Worm (Caenorhabditis elegans) whole organism, L1 larva: ENCODE results near the gene ddx-46.

Source experiments
- ama-1 ChIP-seq: fragments of 150-350 bp; optimal IDR thresholded peaks from 2 replicates; lab custom pipeline; 2014
- ceh-63 ChIP-seq: fragments of 200-800 bp; sonication (Bioruptor generic); optimal IDR thresholded peaks from 2 replicates; lab custom pipeline; 2018; ENCODE audit warnings: mild to moderate bottlenecking, missing genetic modification characterization, missing compliant biosample characterization
- ceh-8 ChIP-seq: fragments of 200-800 bp; sonication (Bioruptor generic); optimal IDR thresholded peaks from 2 replicates; lab custom pipeline; 2018; ENCODE audit warnings: mild to moderate bottlenecking, missing genetic modification characterization, moderate library complexity, missing compliant biosample characterization
- efl-1 ChIP-seq, 4 experiments: fragments of 150-350 bp; optimal IDR thresholded peaks in 3 of 4; peaks in 1 of 4; 1 replicate in 1 of 4; 2 replicates in 3 of 4; lab custom pipeline; 2014; ENCODE audit warnings: missing biosample characterization in 2 of 4, missing genetic modification characterization in 2 of 4, missing genetic modification reagents in 2 of 4
- fkh-8 ChIP-seq: sonication (generic microtip); optimal IDR thresholded peaks from 2 replicates; lab custom pipeline; 2016; ENCODE audit warnings: mild to moderate bottlenecking, missing genetic modification characterization, missing compliant biosample characterization
- fos-1 ChIP-seq: fragments of 150-350 bp; optimal IDR thresholded peaks from 2 replicates; lab custom pipeline; 2014; ENCODE audit warnings: missing biosample characterization, missing genetic modification characterization
- lin-15B ChIP-seq: fragments of 150-350 bp; sonication (generic microtip); optimal IDR thresholded peaks from 3 replicates; lab custom pipeline; 2014; ENCODE audit warnings: missing biosample characterization, missing genetic modification characterization
- mef-2 ChIP-seq: fragments of 150-350 bp; optimal IDR thresholded peaks from 2 replicates; lab custom pipeline; 2014; ENCODE audit warnings: missing biosample characterization, missing genetic modification characterization
- mep-1 ChIP-seq: fragments of 150-350 bp; optimal IDR thresholded peaks from 2 replicates; lab custom pipeline; 2014; ENCODE audit warnings: missing biosample characterization, missing genetic modification characterization
- nhr-11 ChIP-seq: fragments of 150-350 bp; optimal IDR thresholded peaks from 2 replicates; lab custom pipeline; 2014; ENCODE audit warnings: missing biosample characterization, missing genetic modification characterization
- nhr-237 ChIP-seq: fragments of 150-350 bp; optimal IDR thresholded peaks from 2 replicates; lab custom pipeline; 2014; ENCODE audit warnings: missing biosample characterization, missing genetic modification characterization
- nhr-71 ChIP-seq: sonication (generic microtip); optimal IDR thresholded peaks from 2 replicates; lab custom pipeline; 2016; ENCODE audit warnings: mild to moderate bottlenecking, missing genetic modification characterization, moderate library complexity, missing compliant biosample characterization
- unc-62 ChIP-seq: fragments of 150-350 bp; optimal IDR thresholded peaks from 2 replicates; lab custom pipeline; 2014; ENCODE audit warnings: missing biosample characterization, missing genetic modification reagents, missing genetic modification characterization
- unc-86 ChIP-seq: sonication (generic microtip); optimal IDR thresholded peaks from 2 replicates; lab custom pipeline; 2016; ENCODE audit warnings: missing genetic modification characterization, missing compliant biosample characterization

DNA sequence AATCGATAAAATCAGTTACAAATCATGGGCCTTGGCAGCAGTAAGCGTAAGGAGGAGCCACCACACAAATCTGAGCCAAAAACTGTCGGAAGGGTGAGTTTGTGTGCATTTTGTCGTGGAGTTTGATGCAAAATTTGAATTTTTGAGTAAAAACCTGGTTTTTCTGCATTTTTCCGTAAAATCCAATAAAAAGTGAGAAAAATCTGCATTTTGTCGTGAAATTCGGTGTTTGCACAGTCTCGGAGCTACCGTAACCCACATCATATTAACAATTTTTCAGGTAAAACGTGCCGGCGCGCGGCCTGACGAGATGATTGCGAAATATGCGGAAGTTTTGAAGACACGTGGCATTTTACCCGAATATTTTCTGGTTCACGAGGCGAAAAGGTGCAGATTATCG lies 33.5 kb downstream of the ddx-46 start:
- TF ChIP-seq mef-2 (tag; lab: Kevin White, UChicago), result no peak
- TF ChIP-seq nhr-71 (tag; lab: Kevin White, UChicago), result no peak
- TF ChIP-seq fos-1 (tag; lab: Kevin White, UChicago), result no peak
- no peak for TF ChIP-seq ama-1 (lab: Kevin White, UChicago)
- no peak for TF ChIP-seq lin-15B
- no peak for TF ChIP-seq nhr-11 (tag; lab: Kevin White, UChicago)
- TF ChIP-seq ceh-8 (GFP tag; lab: Kevin White, UChicago), result no peak
- no peak for TF ChIP-seq unc-86
- TF ChIP-seq efl-1 (optimal IDR thresholded peaks at IDR 0.05; lab: Kevin White, UChicago), result no peak
- peak in 1 of 2 experiments; percentile 10 for TF ChIP-seq efl-1 (GFP tag; optimal IDR thresholded peaks at IDR 0.05 in 1 of 2; lab: Kevin White, UChicago)
- TF ChIP-seq fkh-8 (tag; lab: Kevin White, UChicago), result no peak
- no peak for TF ChIP-seq ceh-63 (GFP tag; lab: Kevin White, UChicago)
- no peak for TF ChIP-seq mep-1 (tag; lab: Kevin White, UChicago)
- no peak for TF ChIP-seq unc-62 (GFP tag; lab: Kevin White, UChicago)
- TF ChIP-seq nhr-237 (tag; lab: Kevin White, UChicago), result no peak
